Fruit fly (Drosophila melanogaster): ENCODE data around the gene CG8840.

Gene CG8840

DNA sequence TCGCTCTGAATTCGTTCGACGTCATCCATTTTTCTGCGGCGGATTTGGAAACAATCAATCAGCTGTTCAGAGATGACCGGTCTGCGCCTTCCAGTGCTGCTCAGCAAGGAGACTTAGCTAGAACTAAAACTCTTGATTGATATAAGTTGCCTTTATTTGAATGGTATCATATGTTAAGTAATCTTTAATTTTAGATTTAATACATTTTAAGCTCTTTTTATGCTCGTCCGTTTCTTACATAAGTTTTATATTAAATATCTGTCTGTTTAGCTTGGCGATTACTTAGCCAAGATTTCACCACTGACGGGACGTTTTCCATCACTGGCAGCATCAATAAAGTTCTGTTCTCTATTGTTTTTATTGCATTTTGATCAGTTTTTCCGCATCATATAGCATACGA, 46.6 kb downstream of the CG8840 start, which contains the start of the genes Cog3 and Sec5 (continued):
- TF ChIP-seq CG10543 (GFP tag; optimal IDR thresholded peaks at IDR 0.05) = peak; percentile 80
- TF ChIP-seq Fer3 (tag; optimal IDR thresholded peaks at IDR 0.05) = peak; percentile 74
- TF ChIP-seq Hmx (GFP tag; optimal IDR thresholded peaks at IDR 0.05) = no peak
- TF ChIP-seq CG6791 (GFP tag; IDR thresholded peaks at IDR 0.05; ENCODE audit: partially characterized antibody) = no peak
- TF ChIP-seq chif (GFP tag; optimal IDR thresholded peaks at IDR 0.05) = peak; percentile 47 to 52
- peak; percentile 23; the same call in 1 of the 2 replicates for TF ChIP-seq H2.0 (GFP tag; IDR thresholded peaks at IDR 0.05)
- no peak for TF ChIP-seq CG9876 (GFP tag; optimal IDR thresholded peaks at IDR 0.05)
- no peak for TF ChIP-seq maf-S (GFP tag; optimal IDR thresholded peaks at IDR 0.05)

Data from whole organism, embryonic.